Fruit fly (Drosophila melanogaster) whole organism, prepupa: ENCODE results near the gene CG44325.

Experiments
- Blimp-1 ChIP-seq: fragments of 200-800 bp; sonication (Bioruptor generic); optimal IDR thresholded peaks from 3 replicates; lab custom pipeline; 2017; ENCODE audit warnings: missing biosample characterization, missing genetic modification characterization, mild to moderate bottlenecking, moderate library complexity, missing genetic modification reagents
- CG16779 ChIP-seq: fragments of 200-800 bp; sonication (Bioruptor generic); optimal IDR thresholded peaks from 3 replicates; lab custom pipeline; 2017; ENCODE audit warnings: missing biosample characterization, mild to moderate bottlenecking, missing genetic modification characterization
- CG3032 ChIP-seq: fragments of 200-800 bp; optimal IDR thresholded peaks from 2 replicates; lab custom pipeline; 2019; ENCODE audit warnings: missing biosample characterization, mild to moderate bottlenecking, missing genetic modification characterization, moderate library complexity
- CG31627 ChIP-seq: fragments of 200-800 bp; sonication (Bioruptor generic); optimal IDR thresholded peaks from 3 replicates; lab custom pipeline; 2016; ENCODE audit warnings: missing biosample characterization, missing genetic modification characterization
- CG34406 ChIP-seq: fragments of 200-800 bp; sonication (Bioruptor generic); optimal IDR thresholded peaks from 3 replicates; lab custom pipeline; 2016; ENCODE audit warnings: missing biosample characterization, missing genetic modification characterization
- CG3919 ChIP-seq: fragments of 200-800 bp; sonication (Bioruptor generic); optimal IDR thresholded peaks from 3 replicates; lab custom pipeline; 2016; ENCODE audit warnings: missing biosample characterization, missing genetic modification characterization
- CG4318 ChIP-seq: fragments of 200-800 bp; sonication (Bioruptor generic); optimal IDR thresholded peaks from 3 replicates; lab custom pipeline; 2017; ENCODE audit warnings: missing biosample characterization, mild to moderate bottlenecking, missing genetic modification characterization
- CG6276 ChIP-seq: fragments of 200-800 bp; sonication (Bioruptor generic); optimal IDR thresholded peaks from 2 replicates; lab custom pipeline; 2017; ENCODE audit warnings: missing biosample characterization, mild to moderate bottlenecking, missing genetic modification characterization
- CG6792 ChIP-seq: fragments of 200-800 bp; sonication (Bioruptor generic); optimal IDR thresholded peaks from 3 replicates; lab custom pipeline; 2016; ENCODE audit warnings: missing biosample characterization, missing genetic modification characterization
- CG6854 ChIP-seq: fragments of 200-800 bp; sonication (Bioruptor generic); optimal IDR thresholded peaks from 2 replicates; lab custom pipeline; 2017; ENCODE audit warnings: missing biosample characterization, mild to moderate bottlenecking, missing genetic modification characterization
- CG7368 ChIP-seq: fragments of 200-800 bp; sonication (Bioruptor generic); optimal IDR thresholded peaks from 3 replicates; lab custom pipeline; 2016; ENCODE audit warnings: missing biosample characterization, missing genetic modification characterization
- Eip78C ChIP-seq: fragments of 200-800 bp; sonication (Bioruptor generic); peaks from one replicate; lab custom pipeline; 2016; ENCODE audit warnings: missing biosample characterization, missing genetic modification characterization
- Ets96B ChIP-seq: fragments of 200-800 bp; optimal IDR thresholded peaks from 2 replicates; lab custom pipeline; 2019; ENCODE audit warnings: missing biosample characterization, mild to moderate bottlenecking, missing genetic modification characterization, moderate library complexity
- Gug ChIP-seq: fragments of 200-800 bp; sonication (Bioruptor generic); IDR thresholded peaks from 2 replicates; pipeline ENCODE4 v1.3.6; 2022; ENCODE audit warnings: missing biosample characterization, missing genetic modification characterization
- Hr38 ChIP-seq: sonication (Bioruptor generic); optimal IDR thresholded peaks from 2 replicates; lab custom pipeline; 2016; ENCODE audit warnings: missing biosample characterization, missing genetic modification characterization
- Hr39 ChIP-seq: fragments of 200-800 bp; sonication (Bioruptor generic); optimal IDR thresholded peaks from 2 replicates; lab custom pipeline; 2016; ENCODE audit warnings: missing biosample characterization, missing genetic modification characterization
- Lpt ChIP-seq: fragments of 200-800 bp; sonication (Bioruptor generic); optimal IDR thresholded peaks from 3 replicates; lab custom pipeline; 2016; ENCODE audit warnings: missing biosample characterization, missing genetic modification characterization
- OdsH ChIP-seq: fragments of 200-800 bp; sonication (Bioruptor generic); optimal IDR thresholded peaks from 3 replicates; lab custom pipeline; 2016; ENCODE audit warnings: missing biosample characterization, missing genetic modification characterization
- Sox14 ChIP-seq: fragments of 200-800 bp; sonication (Bioruptor generic); optimal IDR thresholded peaks from 3 replicates; lab custom pipeline; 2016; ENCODE audit warnings: missing biosample characterization, missing genetic modification characterization
- Sox15 ChIP-seq: fragments of 200-800 bp; sonication (Bioruptor generic); optimal IDR thresholded peaks from 3 replicates; lab custom pipeline; 2016; ENCODE audit warnings: missing biosample characterization, missing genetic modification characterization
- achi ChIP-seq: fragments of 200-800 bp; sonication (Bioruptor generic); optimal IDR thresholded peaks from 3 replicates; lab custom pipeline; 2016; ENCODE audit warnings: missing biosample characterization, missing genetic modification characterization
- acj6 ChIP-seq: fragments of 200-800 bp; sonication (Bioruptor generic); optimal IDR thresholded peaks from 3 replicates; lab custom pipeline; 2016; ENCODE audit warnings: missing biosample characterization, missing genetic modification characterization
- dac ChIP-seq: fragments of 200-800 bp; sonication (Bioruptor generic); optimal IDR thresholded peaks from 2 replicates; lab custom pipeline; 2017; ENCODE audit warnings: missing biosample characterization, mild to moderate bottlenecking, missing genetic modification characterization
- dsx ChIP-seq: fragments of 200-800 bp; optimal IDR thresholded peaks from 3 replicates; lab custom pipeline; 2019; ENCODE audit warnings: missing biosample characterization, mild to moderate bottlenecking, missing genetic modification characterization, moderate library complexity; ENCODE audit not compliant: poor library complexity, severe bottlenecking
- eg ChIP-seq: fragments of 200-800 bp; sonication (Bioruptor generic); IDR thresholded peaks from 3 replicates; pipeline ENCODE4 v1.3.6; 2022; ENCODE audit warnings: missing biosample characterization, missing genetic modification characterization
- esn ChIP-seq: fragments of 200-800 bp; sonication (Bioruptor generic); optimal IDR thresholded peaks from 2 replicates; lab custom pipeline; 2016; ENCODE audit warnings: missing biosample characterization, mild to moderate bottlenecking, missing genetic modification characterization, moderate library complexity
- fd59A ChIP-seq: fragments of 200-800 bp; sonication (Bioruptor generic); optimal IDR thresholded peaks from 2 replicates; lab custom pipeline; 2017; ENCODE audit warnings: missing biosample characterization, mild to moderate bottlenecking, missing genetic modification characterization, missing genetic modification reagents
- fkh ChIP-seq: fragments of 200-800 bp; sonication (Bioruptor generic); optimal IDR thresholded peaks from 3 replicates; lab custom pipeline; 2017; ENCODE audit warnings: missing biosample characterization, mild to moderate bottlenecking, missing genetic modification characterization, moderate library complexity
- lz ChIP-seq: fragments of 200-800 bp; sonication (Bioruptor generic); optimal IDR thresholded peaks from 3 replicates; lab custom pipeline; 2016; ENCODE audit warnings: missing biosample characterization, missing genetic modification characterization
- net ChIP-seq: fragments of 200-800 bp; sonication (Bioruptor generic); optimal IDR thresholded peaks from 3 replicates; lab custom pipeline; 2016; ENCODE audit warnings: missing biosample characterization, missing genetic modification characterization
- svp ChIP-seq: fragments of 200-800 bp; sonication (Bioruptor generic); peaks from one replicate; lab custom pipeline; 2016; ENCODE audit warnings: missing biosample characterization, missing genetic modification characterization
- topi ChIP-seq: fragments of 200-800 bp; sonication (Bioruptor generic); optimal IDR thresholded peaks from 3 replicates; lab custom pipeline; 2016; ENCODE audit warnings: missing biosample characterization, missing genetic modification characterization
- vri ChIP-seq: fragments of 200-800 bp; sonication (Bioruptor generic); optimal IDR thresholded peaks from 3 replicates; lab custom pipeline; 2016; ENCODE audit warnings: missing biosample characterization, mild to moderate bottlenecking, missing genetic modification characterization

CG44325 gene

DNA sequence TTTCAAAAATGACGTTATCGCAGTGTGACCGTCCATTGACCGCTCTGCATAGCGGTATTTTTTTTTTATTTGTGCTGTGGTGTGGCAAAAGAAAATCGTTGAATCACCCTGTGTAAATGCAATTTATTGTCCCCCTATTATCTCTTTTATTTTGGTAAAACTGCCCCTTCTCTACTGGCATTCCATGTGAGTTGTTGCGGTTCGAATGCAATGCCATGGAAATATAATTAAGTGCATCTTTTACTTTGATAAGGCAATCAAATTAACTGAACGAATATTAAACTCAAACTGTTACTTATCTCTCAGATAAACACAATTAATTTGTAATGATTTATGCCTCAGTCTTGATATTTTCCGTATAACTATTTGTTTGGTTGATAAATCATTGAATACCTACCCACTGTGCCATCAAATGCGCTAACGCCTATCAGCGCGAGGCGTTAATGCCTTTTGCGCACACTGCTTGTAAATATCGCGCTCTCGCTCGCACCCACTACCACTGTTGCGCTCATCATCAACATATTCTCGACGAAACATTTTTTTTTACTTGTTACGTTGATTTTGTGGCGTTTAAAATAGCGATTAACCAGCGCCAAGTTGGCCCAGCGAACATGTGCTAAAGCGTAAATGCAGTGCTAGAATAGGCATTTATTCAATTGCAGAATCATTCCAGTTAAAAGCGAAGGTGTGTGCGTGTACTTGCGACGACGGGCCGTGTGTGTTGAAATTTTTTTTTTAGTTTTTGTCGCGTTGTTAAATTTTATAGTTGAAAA is 31.0 kb upstream of the CG44325 start (continued):
- peak; percentile 9 for TF ChIP-seq dac (GFP tag; lab: Kevin White, UChicago)
- peak; percentile 71 for TF ChIP-seq Hr39 (GFP tag; lab: Kevin White, UChicago)
- no peak for TF ChIP-seq CG16779 (tag; lab: Kevin White, UChicago)
- no peak for TF ChIP-seq CG4318 (GFP tag; lab: Kevin White, UChicago)
- peak; percentile 47 for TF ChIP-seq acj6
- peak; percentile 21 for TF ChIP-seq CG34406 (GFP tag; lab: Kevin White, UChicago)
- TF ChIP-seq CG3919 (GFP tag; lab: Kevin White, UChicago), result no peak
- no peak for TF ChIP-seq fd59A (GFP tag; lab: Kevin White, UChicago)
- TF ChIP-seq vri, result no peak
- TF ChIP-seq eg (GFP tag; lab: Robert Waterston, UW), result no peak
- TF ChIP-seq net, result peak; percentile 57
- TF ChIP-seq CG6792 (GFP tag; lab: Kevin White, UChicago), result peak; percentile 42
- TF ChIP-seq Ets96B, result peak; percentile 23
- no peak for TF ChIP-seq OdsH
- no peak for TF ChIP-seq CG7368 (GFP tag; lab: Kevin White, UChicago)
- TF ChIP-seq, all 60 proteins: peak for 38

DNA sequence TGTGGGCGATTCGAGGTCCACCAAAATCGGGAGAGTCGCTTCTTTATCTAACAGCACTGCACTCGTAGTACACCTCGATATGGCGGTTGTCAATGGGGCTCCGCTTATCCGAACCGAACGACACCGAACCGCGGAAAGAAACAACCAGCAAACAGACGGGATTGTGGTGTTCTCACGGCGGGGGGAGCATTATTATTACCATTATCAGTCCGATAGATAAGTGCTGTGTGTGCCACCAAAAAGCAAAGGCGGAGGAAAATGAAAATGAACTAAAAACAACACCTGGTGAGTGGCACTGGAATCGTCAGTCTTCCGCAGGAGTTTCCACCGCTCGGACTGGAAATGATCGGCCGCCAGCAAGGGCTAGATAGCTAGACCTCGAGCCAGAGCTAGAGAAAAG is 30.1 kb upstream of the CG44325 start, which contains the start of gene AP-1gamma:
TSS of gene AP-1gamma (plus strand) at position 305 of the 400 bp plus-strand sequence.
- TF ChIP-seq vri (peak; percentile 22), CG6854 (GFP tag; lab: Kevin White, UChicago) (no peak)

DNA sequence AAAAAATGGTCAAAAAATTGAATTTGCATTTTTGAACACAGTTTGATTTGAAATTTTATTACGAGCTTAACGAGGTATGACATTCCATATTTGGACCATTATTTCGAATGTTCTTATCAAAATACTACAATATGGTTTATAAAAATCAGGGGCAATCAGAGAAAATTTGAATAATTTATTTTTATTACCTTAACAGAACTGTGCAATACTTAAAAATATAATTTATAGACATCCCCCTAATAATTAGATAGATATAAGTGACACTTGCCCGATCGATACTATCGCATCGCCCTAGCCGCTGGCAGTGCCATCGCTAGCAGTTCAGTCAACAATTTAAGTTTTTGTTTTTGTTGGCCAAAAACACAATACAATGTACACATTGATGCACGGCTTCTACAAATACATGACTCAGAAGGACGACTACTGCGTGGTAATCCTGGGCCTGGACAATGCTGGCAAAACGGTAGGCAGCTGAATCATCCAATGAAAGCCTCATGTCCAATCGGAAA is 28.5 kb upstream of the CG44325 start, which contains the start of gene Arfrp1:
TSS of gene Arfrp1 (plus strand) at position 295 of the 509 bp plus-strand sequence.
- TF ChIP-seq Sox15 (GFP tag; lab: Kevin White, UChicago), result peak; percentile 8
- TF ChIP-seq fkh, result peak; percentile 62
- TF ChIP-seq Lpt (GFP tag; lab: Kevin White, UChicago), result no peak
- peak; percentile 6 for TF ChIP-seq topi (GFP tag; lab: Kevin White, UChicago)
- TF ChIP-seq Hr38 (GFP tag; lab: Kevin White, UChicago), result no peak
- peak; percentile 9 for TF ChIP-seq lz (GFP tag; lab: Kevin White, UChicago)
- TF ChIP-seq CG6276 (GFP tag; lab: Kevin White, UChicago), result no peak
- peak; percentile 70 for TF ChIP-seq Eip78C (GFP tag; lab: Kevin White, UChicago)
- TF ChIP-seq CG31627 (GFP tag; lab: Kevin White, UChicago), result peak; percentile 15
- TF ChIP-seq Blimp-1, result no peak
- TF ChIP-seq svp (GFP tag; lab: Kevin White, UChicago), result peak; percentile 56
- TF ChIP-seq CG3032 (tag; lab: Kevin White, UChicago), result peak; percentile 41
- TF ChIP-seq Sox14 (GFP tag; lab: Kevin White, UChicago), result peak; percentile 13
- peak; percentile 60 for TF ChIP-seq dsx (GFP tag; lab: Kevin White, UChicago)
- peak; percentile 78 for TF ChIP-seq achi (GFP tag; lab: Kevin White, UChicago)
- TF ChIP-seq esn (GFP tag; lab: Kevin White, UChicago), result peak; percentile 49

DNA sequence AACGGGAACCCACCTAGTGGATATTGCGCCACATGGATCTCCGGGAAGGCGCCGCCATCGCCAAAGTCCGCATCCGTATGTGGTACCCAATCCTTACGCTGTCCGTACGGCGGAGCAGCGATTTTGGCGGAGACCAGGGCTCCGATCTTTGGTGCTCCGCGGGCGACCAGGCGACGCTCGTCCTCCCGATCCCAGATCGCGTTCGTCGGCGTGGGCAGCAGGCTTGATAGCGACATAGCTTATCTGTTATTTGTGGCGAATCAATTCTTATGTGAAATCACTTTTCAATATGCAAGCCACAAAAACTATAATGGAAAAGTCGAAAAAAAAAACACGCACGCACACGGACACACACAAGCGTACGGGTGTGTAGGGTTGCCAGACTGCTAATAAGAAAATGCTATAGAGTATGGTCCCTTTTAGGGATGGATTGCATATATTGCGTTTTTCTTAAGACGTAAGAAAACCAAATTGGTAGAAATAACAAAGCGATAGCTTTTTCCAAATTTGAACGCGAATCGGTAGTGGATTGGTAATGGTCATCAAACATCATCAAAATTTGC is 28.0 kb upstream of the CG44325 start, which contains the start of gene Bx42:
TSS of gene Bx42 (minus strand) at position 393 of the 563 bp plus-strand sequence.
- TF ChIP-seq Gug (GFP tag; lab: Robert Waterston, UW) (no peak), Sox14 (GFP tag; lab: Kevin White, UChicago) (peak; percentile 16), Eip78C (GFP tag; lab: Kevin White, UChicago) (peak; percentile 45)
